Fruit fly (Drosophila melanogaster) whole organism, wandering third instar larva: Measurements from ENCODE around the gene CG12974.
A peak's percentile ranks its signal among the peaks of the same experiment; 100 is the strongest.

ENCODE experiments used
- Abd-B ChIP-seq: fragments of >200 bp; optimal IDR thresholded peaks from 2 replicates; lab custom pipeline; 2017; ENCODE audit warnings: missing biosample characterization, missing genetic modification characterization
- CrebA ChIP-seq: fragments of 200-800 bp; sonication (Bioruptor generic); optimal IDR thresholded peaks from 2 replicates; lab custom pipeline; 2016; ENCODE audit warnings: missing biosample characterization, mild to moderate bottlenecking, missing genetic modification characterization, borderline replicate concordance
- Dfd ChIP-seq: fragments of >200 bp; optimal IDR thresholded peaks from 2 replicates; lab custom pipeline; 2017; ENCODE audit warnings: missing biosample characterization, missing genetic modification characterization
- GATAd ChIP-seq: sonication (Bioruptor generic); optimal IDR thresholded peaks from 2 replicates; lab custom pipeline; 2016; ENCODE audit warnings: missing biosample characterization, missing genetic modification characterization
- HLH106 ChIP-seq: fragments of 200-800 bp; optimal IDR thresholded peaks from 3 replicates; lab custom pipeline; 2019; ENCODE audit warnings: missing biosample characterization, mild to moderate bottlenecking, missing genetic modification characterization, moderate library complexity
- Hnf4 ChIP-seq: fragments of 200-800 bp; sonication (Bioruptor generic); optimal IDR thresholded peaks from 2 replicates; lab custom pipeline; 2016; ENCODE audit warnings: missing biosample characterization, mild to moderate bottlenecking, missing genetic modification characterization
- Mio ChIP-seq: sonication (Bioruptor generic); optimal IDR thresholded peaks from 2 replicates; lab custom pipeline; 2016; ENCODE audit warnings: missing biosample characterization, missing genetic modification characterization
- Myc ChIP-seq: fragments of >200 bp; optimal IDR thresholded peaks from 2 replicates; lab custom pipeline; 2017
- Rel ChIP-seq, 2 experiments: fragments of 200-800 bp; sonication (Bioruptor generic) in 1 of 2; optimal IDR thresholded peaks; 2 replicates in 1 of 2; 3 replicates in 1 of 2; lab custom pipeline; 2016 to 2019; ENCODE audit warnings: mild to moderate bottlenecking in 2 of 2, missing biosample characterization in 2 of 2, missing genetic modification characterization in 2 of 2, moderate library complexity in 1 of 2
- Sp1 ChIP-seq: fragments of 200-800 bp; sonication (Bioruptor generic); optimal IDR thresholded peaks from 3 replicates; lab custom pipeline; 2019; ENCODE audit warnings: missing biosample characterization, mild to moderate bottlenecking, missing genetic modification characterization, moderate library complexity
- Vsx2 ChIP-seq: fragments of 200-300, 225-300 bp; sonication (Bioruptor generic); optimal IDR thresholded peaks from 2 replicates; lab custom pipeline; 2018; ENCODE audit warnings: missing biosample characterization, missing genetic modification characterization; ENCODE audit not compliant: partially characterized antibody
- br ChIP-seq: fragments of 200-800 bp; sonication (Bioruptor generic); optimal IDR thresholded peaks from 2 replicates; lab custom pipeline; 2016; ENCODE audit warnings: missing biosample characterization, missing genetic modification characterization
- brk ChIP-seq: fragments of 200-800 bp; sonication (Bioruptor generic); optimal IDR thresholded peaks from 2 replicates; lab custom pipeline; 2016; ENCODE audit warnings: missing biosample characterization, mild to moderate bottlenecking, missing genetic modification characterization
- dl ChIP-seq, 2 experiments: fragments of 175-275, 200-275 bp in 1 of 2; fragments of 200-275 bp in 1 of 2; sonication (Bioruptor generic); optimal IDR thresholded peaks; lab custom pipeline; 2018; ENCODE audit warnings: mild to moderate bottlenecking in 2 of 2, missing biosample characterization in 2 of 2, missing genetic modification characterization in 2 of 2, moderate library complexity in 2 of 2; ENCODE audit not compliant: partially characterized antibody in 2 of 2, insufficient read depth in 1 of 2
- dmrt93B ChIP-seq: fragments of 200-800 bp; sonication (Bioruptor generic); optimal IDR thresholded peaks from 2 replicates; lab custom pipeline; 2018; ENCODE audit warnings: missing biosample characterization, mild to moderate bottlenecking, missing genetic modification characterization
- foxo ChIP-seq, 2 experiments: fragments of 200-800 bp; sonication (Bioruptor generic); optimal IDR thresholded peaks; 2 replicates in 1 of 2; 3 replicates in 1 of 2; lab custom pipeline; 2016 to 2017; ENCODE audit warnings: missing biosample characterization in 2 of 2, missing genetic modification characterization in 2 of 2
- fru ChIP-seq: fragments of 200-800 bp; sonication (Bioruptor generic); optimal IDR thresholded peaks from 3 replicates; lab custom pipeline; 2016; ENCODE audit warnings: missing biosample characterization, mild to moderate bottlenecking, missing genetic modification characterization
- h ChIP-seq: fragments of 200-800 bp; sonication (Bioruptor generic); optimal IDR thresholded peaks from 3 replicates; lab custom pipeline; 2016; ENCODE audit warnings: missing biosample characterization, mild to moderate bottlenecking, missing genetic modification characterization
- pan ChIP-seq: fragments of >200 bp; optimal IDR thresholded peaks from 2 replicates; lab custom pipeline; 2017
- psq ChIP-seq: fragments of 200-800 bp; sonication (Bioruptor generic); optimal IDR thresholded peaks from 3 replicates; lab custom pipeline; 2017; ENCODE audit warnings: missing biosample characterization, mild to moderate bottlenecking, missing genetic modification characterization, moderate library complexity
- rgr ChIP-seq: fragments of 200-800 bp; sonication (Bioruptor generic); optimal IDR thresholded peaks from 3 replicates; lab custom pipeline; 2016; ENCODE audit warnings: missing biosample characterization, mild to moderate bottlenecking, missing genetic modification characterization
- sage ChIP-seq: fragments of 200-800 bp; sonication (Bioruptor generic); optimal IDR thresholded peaks from 2 replicates; lab custom pipeline; 2016; ENCODE audit warnings: missing biosample characterization, mild to moderate bottlenecking, missing genetic modification characterization
- tai ChIP-seq: sonication (Bioruptor generic); optimal IDR thresholded peaks from 2 replicates; lab custom pipeline; 2016; ENCODE audit warnings: missing biosample characterization, missing genetic modification characterization
- usp ChIP-seq: fragments of >200 bp; optimal IDR thresholded peaks from 2 replicates; lab custom pipeline; 2017; ENCODE audit warnings: missing biosample characterization, missing genetic modification characterization
- woc ChIP-seq: sonication (Bioruptor generic); optimal IDR thresholded peaks from 2 replicates; lab custom pipeline; 2016; ENCODE audit warnings: missing biosample characterization, mild to moderate bottlenecking, missing genetic modification characterization

CG12974 gene

dm6 chr3L:21290336-21290735 lies 4.6 kb upstream of the CG12974 start:
- no peak for TF ChIP-seq br (GFP tag; lab: Kevin White, UChicago)
- no peak for TF ChIP-seq GATAd (GFP tag; lab: Kevin White, UChicago)
- TF ChIP-seq dmrt93B = no peak
- no peak for TF ChIP-seq Myc (lab: Kevin White, UChicago)
- no peak for TF ChIP-seq dl (GFP tag; optimal IDR thresholded peaks at IDR 0.05; lab: Kevin White, UChicago; ENCODE audit: insufficient read depth in 1 of 2, partially characterized antibody in 2 of 2)
- TF ChIP-seq psq = no peak
- no peak for TF ChIP-seq CrebA (GFP tag; lab: Kevin White, UChicago)
- no peak for TF ChIP-seq Dfd (GFP tag; lab: Kevin White, UChicago)
- TF ChIP-seq brk = no peak
- TF ChIP-seq woc (GFP tag; lab: Kevin White, UChicago) = no peak
- TF ChIP-seq sage (GFP tag; lab: Kevin White, UChicago) = no peak
- TF ChIP-seq HLH106 (tag; lab: Kevin White, UChicago) = no peak
- TF ChIP-seq tai (GFP tag; lab: Kevin White, UChicago) = no peak
- no peak for TF ChIP-seq fru (GFP tag; lab: Kevin White, UChicago)
- TF ChIP-seq Rel (GFP tag; optimal IDR thresholded peaks at IDR 0.05; lab: Kevin White, UChicago) = no peak
- no peak for TF ChIP-seq Rel (tag; optimal IDR thresholded peaks at IDR 0.05; lab: Kevin White, UChicago)
- TF ChIP-seq usp (GFP tag; lab: Kevin White, UChicago) = no peak
- TF ChIP-seq, all 38 proteins: peak for 0

DNA sequence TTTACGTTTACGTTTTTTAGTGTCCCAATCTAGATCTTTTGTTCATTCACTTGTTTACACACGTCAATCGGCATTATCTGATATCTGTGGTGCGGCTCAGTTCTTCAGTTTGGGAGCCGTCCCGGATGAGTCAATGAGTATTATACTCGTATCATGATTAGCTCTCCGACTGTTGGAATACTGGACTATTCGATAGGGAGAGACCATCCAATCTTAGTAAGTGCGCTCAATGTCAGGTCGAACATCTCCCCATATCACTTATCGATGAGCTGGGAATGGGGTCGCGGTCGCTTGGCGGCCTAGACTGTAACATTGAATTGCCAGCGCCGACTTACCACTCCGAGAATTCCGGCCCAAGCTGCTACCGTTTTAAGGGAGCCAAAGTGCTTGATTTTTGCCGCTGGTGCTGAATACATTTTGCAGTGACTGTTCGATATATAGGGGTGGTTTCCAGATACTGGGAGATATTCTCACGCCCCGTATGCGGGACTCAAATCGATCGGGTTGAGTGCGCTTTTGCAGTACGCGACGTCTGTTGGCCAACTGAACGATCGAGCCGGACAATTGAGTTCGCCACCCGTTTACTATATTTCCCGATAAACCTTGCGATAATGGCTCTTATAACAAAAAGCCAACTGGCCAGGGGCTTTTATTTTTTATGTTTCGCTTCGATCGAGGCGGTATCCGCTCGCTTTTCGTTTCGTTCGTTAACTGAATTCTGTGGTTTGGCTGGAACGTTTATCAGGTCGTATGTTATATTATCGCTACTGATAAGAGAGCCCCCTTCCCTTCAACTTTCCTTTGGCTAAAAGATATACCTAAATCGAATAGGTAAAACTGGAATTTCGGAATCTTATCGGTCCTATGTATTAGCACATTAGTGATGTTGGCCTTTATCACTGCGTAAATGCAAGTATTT lies 783 bp downstream of the CG12974 start:
- no peak for TF ChIP-seq h (GFP tag; lab: Kevin White, UChicago)
- no peak for TF ChIP-seq fru (GFP tag; lab: Kevin White, UChicago)
- TF ChIP-seq HLH106 (tag; lab: Kevin White, UChicago) = no peak
- TF ChIP-seq tai (GFP tag; lab: Kevin White, UChicago) = no peak
- TF ChIP-seq Rel (GFP tag; optimal IDR thresholded peaks at IDR 0.05; lab: Kevin White, UChicago) = no peak
- TF ChIP-seq Rel (tag; optimal IDR thresholded peaks at IDR 0.05; lab: Kevin White, UChicago) = peak; percentile 72
- no peak for TF ChIP-seq pan (lab: Kevin White, UChicago)

DNA sequence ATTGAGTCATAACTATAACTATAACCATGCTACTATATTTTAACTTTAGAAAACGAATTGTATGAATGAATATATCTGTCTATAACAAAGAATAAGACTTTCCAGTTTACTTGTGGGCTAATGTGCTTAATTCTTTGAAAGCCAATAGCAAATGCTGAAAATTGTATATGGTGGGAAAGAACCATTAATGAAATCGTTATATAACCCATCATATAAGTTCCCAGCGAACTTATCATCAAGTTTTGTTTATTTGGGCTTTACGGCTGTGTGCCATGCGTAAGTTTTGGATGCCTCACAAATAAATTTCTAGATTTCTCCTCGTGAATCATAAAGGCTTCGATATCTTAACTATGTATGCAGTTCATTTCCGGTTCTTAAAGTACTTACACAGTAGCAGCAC lies 2.0 kb downstream of the CG12974 start:
- TF ChIP-seq Vsx2 (no peak), dmrt93B (no peak), Mio (no peak), Rel (GFP tag; optimal IDR thresholded peaks at IDR 0.05; lab: Kevin White, UChicago) (no peak), Rel (tag; optimal IDR thresholded peaks at IDR 0.05; lab: Kevin White, UChicago) (peak; percentile 33)

DNA sequence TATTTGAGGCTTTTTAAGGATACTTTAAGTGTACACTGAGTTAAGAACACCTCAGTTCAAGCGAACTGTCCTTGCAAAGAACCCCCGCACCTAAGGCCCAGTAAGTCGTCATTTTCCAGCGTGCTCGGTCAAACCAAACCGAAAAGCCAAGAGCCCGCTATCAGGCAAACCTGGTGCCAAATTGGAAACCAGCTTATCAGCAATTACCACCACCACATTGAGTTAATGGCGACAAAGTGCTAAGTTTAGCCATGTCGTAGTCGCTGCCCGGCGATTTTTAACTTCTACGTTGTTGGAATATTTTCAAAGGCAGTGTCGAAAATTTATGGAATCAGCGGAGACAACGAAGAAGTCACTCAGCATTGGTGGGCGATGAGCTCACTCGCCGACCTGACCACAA lies 3.0 kb downstream of the CG12974 start:
- TF ChIP-seq br (GFP tag; lab: Kevin White, UChicago) (no peak), Rel (GFP tag; optimal IDR thresholded peaks at IDR 0.05; lab: Kevin White, UChicago) (no peak), Rel (tag; optimal IDR thresholded peaks at IDR 0.05; lab: Kevin White, UChicago) (peak; percentile 22)

DNA sequence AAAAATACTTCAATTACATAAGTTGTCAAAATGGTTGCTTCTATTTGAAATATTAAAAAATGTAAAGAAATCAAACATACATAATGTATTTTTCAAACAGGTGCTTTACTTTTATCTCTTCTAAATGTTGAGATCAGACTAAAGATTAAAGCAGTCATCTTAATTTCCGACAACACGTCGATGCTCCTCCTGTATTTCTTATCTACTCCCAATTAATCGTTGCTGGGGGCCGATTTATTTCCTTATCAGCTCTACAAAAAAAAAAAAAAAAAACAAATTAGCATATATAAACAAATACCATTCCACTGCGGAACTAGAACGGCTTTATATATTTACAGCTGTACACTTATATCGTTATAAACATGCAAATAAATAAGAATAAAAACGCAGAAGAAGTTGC lies 4.1 kb downstream of the CG12974 start:
- no peak for TF ChIP-seq rgr (GFP tag; lab: Kevin White, UChicago)
- TF ChIP-seq woc (GFP tag; lab: Kevin White, UChicago) = peak; percentile 19

DNA sequence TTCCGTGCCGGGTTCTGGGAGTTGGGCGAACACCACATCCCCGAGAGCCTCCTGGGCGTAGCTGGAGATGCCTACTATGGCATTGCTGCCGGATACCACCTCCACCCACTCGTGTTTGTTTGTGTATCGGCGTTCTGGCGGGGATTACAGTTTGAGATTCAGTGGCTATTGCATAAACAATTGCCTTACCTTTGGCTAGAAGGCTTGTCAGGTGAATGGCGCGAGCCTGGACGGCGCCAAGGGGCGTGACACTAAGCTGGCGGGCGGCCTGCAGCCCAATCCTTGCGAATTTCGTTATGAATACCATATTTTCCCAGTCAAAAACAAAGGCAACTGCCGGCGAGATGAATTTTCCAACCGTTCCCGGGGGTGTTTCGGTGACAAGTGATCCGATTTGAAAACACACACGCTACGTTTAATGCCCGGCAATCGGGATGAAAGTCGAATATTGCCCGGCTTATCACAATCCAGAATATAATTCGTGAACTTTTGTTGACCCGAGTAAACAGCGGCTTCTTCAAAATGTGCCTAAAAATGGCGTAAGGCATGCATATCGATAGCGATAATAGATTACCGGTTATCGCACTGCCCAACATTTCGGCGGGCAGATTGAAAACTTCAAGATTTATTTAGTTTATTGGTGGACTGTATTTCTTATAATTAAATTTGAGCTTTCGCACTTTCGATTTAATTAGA lies 4.6 kb downstream of the CG12974 start, which contains the start of gene ppl:
Gene ppl (minus strand): TSS at position 511 of the 696 bp plus-strand sequence.
- TF ChIP-seq Myc (lab: Kevin White, UChicago) = peak; percentile 25
- TF ChIP-seq Hnf4 (GFP tag; lab: Kevin White, UChicago) = peak; percentile 36
- peak; percentile 7 for TF ChIP-seq Sp1 (GFP tag; lab: Kevin White, UChicago)
- TF ChIP-seq Rel (GFP tag; optimal IDR thresholded peaks at IDR 0.05; lab: Kevin White, UChicago) = no peak
- peak; percentile 47 for TF ChIP-seq Rel (tag; optimal IDR thresholded peaks at IDR 0.05; lab: Kevin White, UChicago)
- TF ChIP-seq Mio = no peak
- peak; percentile 27 for TF ChIP-seq h (GFP tag; lab: Kevin White, UChicago)
- TF ChIP-seq foxo (GFP tag; optimal IDR thresholded peaks at IDR 0.05; lab: Kevin White, UChicago) = peak in 1 of 2 experiments; percentile 10
- no peak for TF ChIP-seq Abd-B (GFP tag; lab: Kevin White, UChicago)
